Worm (Caenorhabditis elegans): ENCODE results near the gene C45G9.12.

The C45G9.12 gene

ce11 chrIII:5089489-5089888 is 18.1 kb upstream of the C45G9.12 start:
- TF ChIP-seq ceh-43 (GFP tag; optimal IDR thresholded peaks at IDR 0.05), result no peak

- TF ChIP-seq ham-2 (GFP tag; optimal IDR thresholded peaks at IDR 0.05), result no peak
- no peak for TF ChIP-seq mls-2 (tag; optimal IDR thresholded peaks at IDR 0.05)
- no peak for TF ChIP-seq nhr-12 (tag; optimal IDR thresholded peaks at IDR 0.05)
- TF ChIP-seq zip-8 (tag; optimal IDR thresholded peaks at IDR 0.05), result no peak
- peak; percentile 0 for TF ChIP-seq ces-1 (GFP tag; optimal IDR thresholded peaks at IDR 0.05)
These were observed 14.1 kb upstream of the C45G9.12 start, which contains the start of gene cah-1 for ce11 chrIII:5085529-5085928. Gene cah-1 (minus strand): TSS chrIII:5085629.

ce11 chrIII:5083304-5083703 is 11.9 kb upstream of the C45G9.12 start:
- TF ChIP-seq mls-2 (tag; optimal IDR thresholded peaks at IDR 0.05), result no peak
- no peak for TF ChIP-seq lin-13 (tag; optimal IDR thresholded peaks at IDR 0.05)

ce11 chrIII:5081573-5081823 is 10.1 kb upstream of the C45G9.12 start, which contains the start of gene cox-6A:
Gene cox-6A (plus strand): TSS chrIII:5081724.
- TF ChIP-seq unc-39 (tag; optimal IDR thresholded peaks at IDR 0.05), result no peak
- TF ChIP-seq lin-13 (tag; optimal IDR thresholded peaks at IDR 0.05), result no peak
- TF ChIP-seq bed-3 (GFP tag; optimal IDR thresholded peaks at IDR 0.05), result no peak
- no peak for TF ChIP-seq elt-1 (tag; optimal IDR thresholded peaks at IDR 0.05; ENCODE audit: borderline replicate concordance, insufficient read depth)
- no peak for TF ChIP-seq mls-2 (tag; optimal IDR thresholded peaks at IDR 0.05)
- no peak for TF ChIP-seq ceh-39 (tag; optimal IDR thresholded peaks at IDR 0.05)
- no peak for TF ChIP-seq sem-2 (GFP tag; optimal IDR thresholded peaks at IDR 0.05)
- no peak for TF ChIP-seq elt-3 (tag; optimal IDR thresholded peaks at IDR 0.05)
- TF ChIP-seq ztf-11 (tag; optimal IDR thresholded peaks at IDR 0.05), result no peak
- no peak for TF ChIP-seq nhr-12 (tag; optimal IDR thresholded peaks at IDR 0.05)
- no peak for TF ChIP-seq tbx-8 (GFP tag; optimal IDR thresholded peaks at IDR 0.05)
- TF ChIP-seq blmp-1 (tag; optimal IDR thresholded peaks at IDR 0.05), result no peak
- TF ChIP-seq ces-1 (GFP tag; optimal IDR thresholded peaks at IDR 0.05), result no peak
- TF ChIP-seq ceh-83 (GFP tag; optimal IDR thresholded peaks at IDR 0.05), result no peak
- TF ChIP-seq nhr-28 (tag; optimal IDR thresholded peaks at IDR 0.05), result no peak
- TF ChIP-seq drap-1 (GFP tag; optimal IDR thresholded peaks at IDR 0.05), result no peak

ce11 chrIII:5080700-5081572 is 9.5 kb upstream of the C45G9.12 start:
- TF ChIP-seq snpc-4 (tag; optimal IDR thresholded peaks at IDR 0.05) (no peak), pha-4 (tag; optimal IDR thresholded peaks at IDR 0.05) (peak; percentile 29), unc-39 (tag; optimal IDR thresholded peaks at IDR 0.05) (no peak), drap-1 (GFP tag; optimal IDR thresholded peaks at IDR 0.05) (peak; percentile 80), unc-62 (GFP tag; optimal IDR thresholded peaks at IDR 0.05) (peak; percentile 4), ham-2 (GFP tag; optimal IDR thresholded peaks at IDR 0.05) (peak; percentile 56), unc-120 (tag; optimal IDR thresholded peaks at IDR 0.05; ENCODE audit: poor library complexity, severe bottlenecking) (peak; percentile 61), ces-1 (GFP tag; optimal IDR thresholded peaks at IDR 0.05) (peak; percentile 58), M03D4.4 (tag; optimal IDR thresholded peaks at IDR 0.05) (peak; percentile 79), ztf-11 (tag; optimal IDR thresholded peaks at IDR 0.05) (peak; percentile 48), cnd-1 (tag; optimal IDR thresholded peaks at IDR 0.05) (peak; percentile 82), elt-3 (tag; optimal IDR thresholded peaks at IDR 0.05) (no peak), nhr-12 (tag; optimal IDR thresholded peaks at IDR 0.05) (no peak), hlh-1 (tag; optimal IDR thresholded peaks at IDR 0.05) (peak; percentile 46), lin-32 (GFP tag; optimal IDR thresholded peaks at IDR 0.05) (peak; percentile 61), ceh-39 (tag; optimal IDR thresholded peaks at IDR 0.05) (peak; percentile 21), mab-5 (tag; optimal IDR thresholded peaks at IDR 0.05) (no peak), sem-2 (GFP tag; optimal IDR thresholded peaks at IDR 0.05) (peak; percentile 66), bed-3 (GFP tag; optimal IDR thresholded peaks at IDR 0.05) (peak; percentile 60), nhr-237 (tag; optimal IDR thresholded peaks at IDR 0.05) (peak; percentile 1), ceh-83 (GFP tag; optimal IDR thresholded peaks at IDR 0.05) (peak; percentile 63), sptf-1 (tag; optimal IDR thresholded peaks at IDR 0.05) (peak; percentile 78), nhr-2 (tag; optimal IDR thresholded peaks at IDR 0.05) (no peak), mep-1 (tag; optimal IDR thresholded peaks at IDR 0.05) (peak; percentile 71), elt-1 (tag; optimal IDR thresholded peaks at IDR 0.05; ENCODE audit: borderline replicate concordance, insufficient read depth) (peak; percentile 23), ceh-43 (GFP tag; optimal IDR thresholded peaks at IDR 0.05) (peak; percentile 53), lsy-2 (tag; optimal IDR thresholded peaks at IDR 0.05) (no peak), mls-2 (tag; optimal IDR thresholded peaks at IDR 0.05) (peak; percentile 77), tbx-8 (GFP tag; optimal IDR thresholded peaks at IDR 0.05) (peak; percentile 59), lin-13 (tag; optimal IDR thresholded peaks at IDR 0.05) (peak; percentile 60), nhr-76 (tag; optimal IDR thresholded peaks at IDR 0.05) (no peak)

All from whole organism, mixed stage, embryonic.